Fruit fly (Drosophila melanogaster): ENCODE results near the gene Mtp.

The Mtp gene

DNA sequence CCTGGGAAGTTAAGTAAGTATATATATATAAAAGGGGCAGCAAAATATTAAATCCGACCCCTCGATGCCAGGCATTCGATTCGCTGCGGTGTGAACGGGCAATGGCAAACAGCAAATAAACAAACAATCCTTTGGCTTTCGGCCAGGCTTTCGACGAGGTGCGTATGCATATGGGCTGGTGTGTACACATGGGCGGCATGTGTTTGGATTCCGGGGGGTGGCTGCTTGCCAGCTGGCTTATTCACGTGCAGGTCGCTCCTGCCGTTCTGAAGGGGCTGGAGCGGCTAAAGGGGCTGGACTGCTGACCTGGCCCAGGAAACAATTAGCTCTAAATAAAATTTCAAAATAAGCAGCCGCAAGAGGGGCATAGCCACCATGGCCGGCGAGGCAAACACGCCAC lies 14.7 kb upstream of the Mtp start:
- TF ChIP-seq Crg-1 (GFP tag; optimal IDR thresholded peaks at IDR 0.05): no peak
- no peak for TF ChIP-seq cnc (optimal IDR thresholded peaks at IDR 0.05)
- TF ChIP-seq bab1 (GFP tag; optimal IDR thresholded peaks at IDR 0.05): no peak
- TF ChIP-seq tj (GFP tag; optimal IDR thresholded peaks at IDR 0.05): no peak
- TF ChIP-seq Hr96 (GFP tag; optimal IDR thresholded peaks at IDR 0.05): no peak
- no peak for TF ChIP-seq CG7101 (tag; optimal IDR thresholded peaks at IDR 0.05)
- TF ChIP-seq CG5204 (GFP tag; optimal IDR thresholded peaks at IDR 0.05): no peak
- TF ChIP-seq ovo (GFP tag; optimal IDR thresholded peaks at IDR 0.05): no peak
- TF ChIP-seq CG12768 (GFP tag; optimal IDR thresholded peaks at IDR 0.05): no peak
- no peak for TF ChIP-seq CG14711 (tag; optimal IDR thresholded peaks at IDR 0.05)
- no peak for TF ChIP-seq Mnt (GFP tag; optimal IDR thresholded peaks at IDR 0.05)
- TF ChIP-seq cic (GFP tag; optimal IDR thresholded peaks at IDR 0.05): no peak
- no peak for TF ChIP-seq kay (GFP tag; ENCODE audit: borderline replicate concordance)
- TF ChIP-seq toe (GFP tag; optimal IDR thresholded peaks at IDR 0.05): no peak
- no peak for TF ChIP-seq pad (GFP tag; optimal IDR thresholded peaks at IDR 0.05)
- no peak for TF ChIP-seq CG11617 (GFP tag; optimal IDR thresholded peaks at IDR 0.05)
- no peak for TF ChIP-seq CG1620 (GFP tag; optimal IDR thresholded peaks at IDR 0.05)
- TF ChIP-seq CG33017 (tag; optimal IDR thresholded peaks at IDR 0.05): no peak
- TF ChIP-seq Clk (GFP tag; optimal IDR thresholded peaks at IDR 0.05): no peak
- no peak for TF ChIP-seq CG7045 (GFP tag; optimal IDR thresholded peaks at IDR 0.05)

DNA sequence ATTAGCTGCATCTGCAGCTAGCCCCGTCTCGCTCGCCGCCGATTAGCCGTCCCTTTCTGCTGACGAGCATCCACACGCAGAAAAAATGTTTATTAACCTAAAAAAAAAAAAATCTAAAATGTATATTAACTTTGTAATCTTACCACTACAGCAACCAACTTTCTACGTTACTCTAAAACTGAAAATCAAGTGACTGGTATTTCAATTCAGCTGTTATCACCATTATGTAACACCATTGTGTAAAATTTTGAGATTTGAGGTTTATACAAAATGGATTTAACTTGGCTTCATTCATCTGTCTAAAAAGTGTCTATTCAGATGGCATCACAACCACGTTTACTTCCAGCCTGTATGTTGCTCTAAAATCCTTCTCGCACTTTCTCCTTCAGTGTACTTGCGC lies 13.7 kb upstream of the Mtp start:
- no peak for TF ChIP-seq kay (GFP tag; ENCODE audit: borderline replicate concordance)

DNA sequence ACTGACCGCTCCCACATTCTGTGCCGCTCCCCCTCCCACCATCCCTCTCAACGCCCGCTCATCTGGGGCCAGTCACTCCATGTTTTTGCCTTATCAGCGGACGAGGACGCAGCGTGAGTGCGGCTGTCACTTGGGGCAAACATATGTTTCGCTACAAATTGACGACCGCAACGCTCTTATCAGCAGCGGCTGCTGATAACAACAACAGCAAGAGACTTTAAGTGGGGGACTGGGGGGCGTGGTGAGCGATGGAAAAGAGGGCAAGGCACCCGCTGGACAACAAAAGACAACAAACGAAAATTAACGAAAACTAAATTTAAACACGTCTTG lies 13.3 kb upstream of the Mtp start:
- TF ChIP-seq Crg-1 (GFP tag; optimal IDR thresholded peaks at IDR 0.05) (no peak), toe (GFP tag; optimal IDR thresholded peaks at IDR 0.05) (no peak), cnc (optimal IDR thresholded peaks at IDR 0.05) (no peak), CG7101 (tag; optimal IDR thresholded peaks at IDR 0.05) (no peak), CG11617 (GFP tag; optimal IDR thresholded peaks at IDR 0.05) (no peak), CG1620 (GFP tag; optimal IDR thresholded peaks at IDR 0.05) (no peak), Clk (GFP tag; optimal IDR thresholded peaks at IDR 0.05) (no peak), cic (GFP tag; optimal IDR thresholded peaks at IDR 0.05) (no peak), ovo (GFP tag; optimal IDR thresholded peaks at IDR 0.05) (no peak), Mnt (GFP tag; optimal IDR thresholded peaks at IDR 0.05) (no peak), pad (GFP tag; optimal IDR thresholded peaks at IDR 0.05) (no peak), tj (GFP tag; optimal IDR thresholded peaks at IDR 0.05) (no peak), CG14711 (tag; optimal IDR thresholded peaks at IDR 0.05) (no peak), CG12768 (GFP tag; optimal IDR thresholded peaks at IDR 0.05) (no peak), CG5204 (GFP tag; optimal IDR thresholded peaks at IDR 0.05) (no peak), kay (GFP tag; ENCODE audit: borderline replicate concordance) (no peak), CG33017 (tag; optimal IDR thresholded peaks at IDR 0.05) (no peak), Hr96 (GFP tag; optimal IDR thresholded peaks at IDR 0.05) (no peak)

DNA sequence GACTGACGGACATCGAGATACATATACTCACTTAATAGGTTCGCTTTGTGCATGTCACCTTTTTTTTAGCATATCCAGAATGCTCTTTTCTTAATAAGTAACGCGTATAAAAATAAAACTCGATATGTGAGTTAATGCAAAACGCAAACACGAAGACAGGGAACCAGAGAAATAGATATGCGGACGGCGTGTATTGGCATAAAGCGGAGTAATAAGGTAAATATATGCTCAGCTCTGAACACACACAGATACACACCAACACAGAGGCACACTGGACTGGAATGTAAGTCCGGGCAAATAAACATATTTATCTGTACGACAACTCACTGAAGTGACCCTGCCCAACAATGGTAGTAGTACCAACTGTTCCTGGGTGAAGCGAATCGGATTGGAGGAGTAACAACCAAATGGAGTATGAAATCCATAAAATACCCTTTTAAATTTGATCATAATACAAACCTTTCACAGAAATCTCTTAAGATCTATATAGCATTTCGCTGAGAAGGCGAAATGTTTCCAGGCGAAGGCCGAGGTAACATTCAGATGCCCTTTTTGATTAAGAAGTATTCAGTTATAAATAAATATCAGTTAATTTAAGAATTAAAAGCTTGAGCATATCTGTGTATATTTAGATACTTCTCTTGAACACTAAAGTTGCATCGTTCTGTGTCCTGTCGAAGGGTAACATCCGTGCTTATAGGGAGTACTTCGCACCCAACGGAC lies 12.8 kb upstream of the Mtp start:
- TF ChIP-seq ovo (GFP tag; optimal IDR thresholded peaks at IDR 0.05) (no peak), pad (GFP tag; optimal IDR thresholded peaks at IDR 0.05) (no peak), toe (GFP tag; optimal IDR thresholded peaks at IDR 0.05) (no peak), bab1 (GFP tag; optimal IDR thresholded peaks at IDR 0.05) (no peak), CG7101 (tag; optimal IDR thresholded peaks at IDR 0.05) (no peak)

DNA sequence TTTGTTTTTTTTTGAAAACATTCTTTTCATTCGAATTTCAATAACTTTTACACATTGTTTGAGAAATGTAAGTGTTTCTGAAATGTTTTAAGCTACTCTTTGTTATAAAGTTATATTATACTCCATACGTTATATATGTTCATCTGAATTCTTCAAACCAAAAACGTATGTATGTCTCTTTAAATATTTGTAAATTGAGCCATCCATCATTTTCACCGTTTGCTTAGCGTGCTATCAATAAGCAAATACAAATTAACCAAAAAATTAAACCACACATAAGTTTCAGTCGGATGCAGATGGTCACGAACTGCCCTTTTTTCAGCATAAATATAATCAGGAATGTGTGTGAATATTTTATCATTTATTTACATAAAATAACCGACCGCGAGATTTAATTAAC lies 12.0 kb upstream of the Mtp start:
- TF ChIP-seq tj (GFP tag; optimal IDR thresholded peaks at IDR 0.05) (no peak), Mnt (GFP tag; optimal IDR thresholded peaks at IDR 0.05) (no peak), CG5204 (GFP tag; optimal IDR thresholded peaks at IDR 0.05) (no peak), ovo (GFP tag; optimal IDR thresholded peaks at IDR 0.05) (no peak), CG14711 (tag; optimal IDR thresholded peaks at IDR 0.05) (no peak), CG7101 (tag; optimal IDR thresholded peaks at IDR 0.05) (no peak), kay (GFP tag; ENCODE audit: borderline replicate concordance) (no peak), CG33017 (tag; optimal IDR thresholded peaks at IDR 0.05) (no peak), CG1620 (GFP tag; optimal IDR thresholded peaks at IDR 0.05) (no peak), CG7045 (GFP tag; optimal IDR thresholded peaks at IDR 0.05) (no peak), bab1 (GFP tag; optimal IDR thresholded peaks at IDR 0.05) (no peak), Clk (GFP tag; optimal IDR thresholded peaks at IDR 0.05) (no peak), toe (GFP tag; optimal IDR thresholded peaks at IDR 0.05) (no peak), Crg-1 (GFP tag; optimal IDR thresholded peaks at IDR 0.05) (no peak), CG12768 (GFP tag; optimal IDR thresholded peaks at IDR 0.05) (no peak)

DNA sequence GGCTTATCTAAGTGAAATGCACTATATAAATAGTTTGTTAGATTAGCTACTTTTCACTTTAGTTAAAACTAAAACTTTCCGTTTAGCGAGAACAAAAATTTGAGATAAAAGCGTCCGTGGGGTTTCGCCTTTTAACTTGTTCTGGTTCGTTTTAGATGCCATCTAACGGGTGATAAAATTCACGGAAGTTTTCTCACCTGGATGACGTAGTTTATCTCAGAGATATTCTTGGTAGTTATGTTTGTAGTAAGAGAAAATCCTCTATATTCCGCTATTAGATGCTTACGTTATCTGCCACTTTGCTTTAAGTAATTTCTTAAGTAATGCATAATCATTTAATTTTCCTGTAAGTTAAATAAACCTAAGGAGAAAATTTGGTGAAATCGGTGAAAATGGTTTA lies 11.3 kb upstream of the Mtp start, which contains the start of gene CG9270:
CG9270 (minus strand) TSS at position 101 of the 400 bp plus-strand sequence.
- TF ChIP-seq Hr96 (GFP tag; optimal IDR thresholded peaks at IDR 0.05) (no peak), kay (GFP tag; ENCODE audit: borderline replicate concordance) (no peak), CG12768 (GFP tag; optimal IDR thresholded peaks at IDR 0.05) (no peak), CG7045 (GFP tag; optimal IDR thresholded peaks at IDR 0.05) (no peak), Mnt (GFP tag; optimal IDR thresholded peaks at IDR 0.05) (no peak), tj (GFP tag; optimal IDR thresholded peaks at IDR 0.05) (no peak), CG1620 (GFP tag; optimal IDR thresholded peaks at IDR 0.05) (no peak), CG14711 (tag; optimal IDR thresholded peaks at IDR 0.05) (no peak), bab1 (GFP tag; optimal IDR thresholded peaks at IDR 0.05) (no peak), CG11617 (GFP tag; optimal IDR thresholded peaks at IDR 0.05) (no peak), Crg-1 (GFP tag; optimal IDR thresholded peaks at IDR 0.05) (no peak)

DNA sequence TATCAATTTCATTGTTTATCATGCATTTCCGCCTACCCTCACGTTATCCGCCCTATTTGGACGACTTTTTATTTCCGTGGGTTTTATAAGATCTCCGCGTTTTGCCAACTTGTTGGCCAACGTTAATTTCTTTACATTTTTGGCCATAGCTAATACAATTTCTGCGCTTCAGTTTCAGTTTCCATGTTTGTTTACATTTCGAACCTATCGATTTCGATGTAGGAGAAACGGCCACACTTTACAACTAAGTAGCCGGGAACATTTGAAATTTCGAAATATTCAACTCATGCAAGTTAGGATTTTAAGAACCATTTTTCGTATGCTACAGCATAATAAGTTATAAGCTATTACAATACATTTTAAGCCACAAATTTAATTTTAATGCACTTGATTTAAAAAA lies 5.0 kb upstream of the Mtp start, which contains the start of gene Nthl1:
Nthl1 (minus strand) TSS at position 208 of the 400 bp plus-strand sequence.
- TF ChIP-seq CG7045 (GFP tag; optimal IDR thresholded peaks at IDR 0.05) (no peak), Crg-1 (GFP tag; optimal IDR thresholded peaks at IDR 0.05) (no peak), Clk (GFP tag; optimal IDR thresholded peaks at IDR 0.05) (no peak), CG14711 (tag; optimal IDR thresholded peaks at IDR 0.05) (no peak), CG33017 (tag; optimal IDR thresholded peaks at IDR 0.05) (no peak), CG1620 (GFP tag; optimal IDR thresholded peaks at IDR 0.05) (no peak), CG5204 (GFP tag; optimal IDR thresholded peaks at IDR 0.05) (no peak), ovo (GFP tag; optimal IDR thresholded peaks at IDR 0.05) (no peak)

Measured in whole organism, adult.